Worm (Caenorhabditis elegans) whole organism, L4 larva: ENCODE measurements around the gene col-101.

Source experiments
- F26F4.8 ChIP-seq: fragments of 200-800 bp; sonication (Bioruptor generic); conservative IDR thresholded peaks from 2 replicates; pipeline ENCODE4 v1.3.6; 2022; ENCODE audit warnings: missing genetic modification characterization, missing compliant biosample characterization
- F37D6.2 ChIP-seq: sonication (generic microtip); optimal IDR thresholded peaks from 2 replicates; lab custom pipeline; 2016; ENCODE audit warnings: mild to moderate bottlenecking, missing genetic modification characterization, missing compliant biosample characterization
- R02D3.7 ChIP-seq: fragments of 150-350 bp; sonication (generic microtip); optimal IDR thresholded peaks from 3 replicates; lab custom pipeline; 2014; ENCODE audit warnings: missing biosample characterization, missing genetic modification characterization
- ZK546.5 ChIP-seq, 2 experiments: sonication (generic microtip); optimal IDR thresholded peaks; 2 replicates each; lab custom pipeline; 2017; ENCODE audit warnings: missing biosample characterization in 2 of 2, missing genetic modification characterization in 2 of 2
- aha-1 ChIP-seq: fragments of 150-350 bp; peaks from one replicate; lab custom pipeline; 2014; ENCODE audit warnings: missing biosample characterization, missing genetic modification characterization
- aly-2 ChIP-seq: sonication (generic microtip); optimal IDR thresholded peaks from 2 replicates; lab custom pipeline; 2018; ENCODE audit warnings: missing biosample characterization, missing genetic modification characterization
- ama-1 ChIP-seq: fragments of 150-350 bp; optimal IDR thresholded peaks from 2 replicates; lab custom pipeline; 2014; ENCODE audit warnings: inconsistent platforms, mixed read lengths
- attf-4 ChIP-seq: sonication (generic microtip); optimal IDR thresholded peaks from 3 replicates; lab custom pipeline; 2017; ENCODE audit warnings: missing biosample characterization, missing genetic modification characterization
- ces-1 ChIP-seq: fragments of 150-350 bp; sonication (generic microtip); optimal IDR thresholded peaks from 4 replicates; lab custom pipeline; 2014; ENCODE audit warnings: missing biosample characterization, missing genetic modification reagents, missing genetic modification characterization
- daf-16 ChIP-seq, 3 experiments: sonication (generic microtip); optimal IDR thresholded peaks; 2 replicates each; lab custom pipeline; 2016 to 2017; ENCODE audit warnings: missing genetic modification characterization in 3 of 3, missing genetic modification reagents in 3 of 3, mild to moderate bottlenecking in 2 of 3, missing compliant biosample characterization in 2 of 3, missing biosample characterization in 1 of 3, moderate library complexity in 1 of 3
- daf-19 ChIP-seq: fragments of 200-800 bp; sonication (Bioruptor generic); conservative IDR thresholded peaks from 2 replicates; pipeline ENCODE4 v1.3.6; 2022; ENCODE audit warnings: missing genetic modification characterization, missing compliant biosample characterization
- daf-8 ChIP-seq: fragments of 200-800 bp; sonication (Bioruptor generic); IDR thresholded peaks from 2 replicates; pipeline ENCODE4 v1.3.6; 2022; ENCODE audit warnings: missing genetic modification characterization, missing compliant biosample characterization
- dmd-8 ChIP-seq: fragments of 200-800 bp; sonication (Bioruptor generic); IDR thresholded peaks from 2 replicates; pipeline ENCODE4 v1.3.6; 2022; ENCODE audit warnings: missing genetic modification characterization, missing compliant biosample characterization
- dve-1 ChIP-seq: sonication (generic microtip); optimal IDR thresholded peaks from 2 replicates; lab custom pipeline; 2017; ENCODE audit warnings: antibody characterized with exemption, mild to moderate bottlenecking, missing genetic modification characterization, missing compliant biosample characterization; ENCODE audit not compliant: insufficient read depth
- egl-27 ChIP-seq: sonication (generic microtip); optimal IDR thresholded peaks from 3 replicates; lab custom pipeline; 2017; ENCODE audit warnings: missing biosample characterization, missing genetic modification reagents, missing genetic modification characterization
- fos-1 ChIP-seq: fragments of 150-350 bp; optimal IDR thresholded peaks from 2 replicates; lab custom pipeline; 2014; ENCODE audit warnings: missing biosample characterization, missing genetic modification characterization
- gei-8 ChIP-seq: fragments of 200-800 bp; sonication (Bioruptor generic); optimal IDR thresholded peaks from 2 replicates; lab custom pipeline; 2018; ENCODE audit warnings: mild to moderate bottlenecking, missing genetic modification characterization, missing compliant biosample characterization
- hlh-30 ChIP-seq: sonication (generic microtip); optimal IDR thresholded peaks from 2 replicates; lab custom pipeline; 2017; ENCODE audit warnings: antibody characterized with exemption, mild to moderate bottlenecking, missing genetic modification characterization, missing compliant biosample characterization; ENCODE audit not compliant: insufficient read depth
- lin-13 ChIP-seq: fragments of 150-350 bp; optimal IDR thresholded peaks from 2 replicates; lab custom pipeline; 2014; ENCODE audit warnings: missing biosample characterization, missing genetic modification reagents, missing genetic modification characterization
- lin-29 ChIP-seq: fragments of 200-800 bp; sonication (Bioruptor generic); IDR thresholded peaks from 2 replicates; pipeline ENCODE4 v1.3.6; 2022; ENCODE audit warnings: missing genetic modification reagents, missing genetic modification characterization, missing compliant biosample characterization
- lin-39 ChIP-seq: fragments of 150-350 bp; optimal IDR thresholded peaks from 2 replicates; lab custom pipeline; 2014; ENCODE audit warnings: missing biosample characterization, missing genetic modification reagents, missing genetic modification characterization
- lir-3 ChIP-seq: sonication (generic microtip); optimal IDR thresholded peaks from 2 replicates; lab custom pipeline; 2016; ENCODE audit warnings: mild to moderate bottlenecking, missing genetic modification characterization, missing compliant biosample characterization
- madf-5 ChIP-seq, 2 experiments: fragments of 200-800 bp; sonication (Bioruptor generic); IDR thresholded peaks; 2 replicates each; pipeline ENCODE4 v1.3.6; 2022; ENCODE audit warnings: missing compliant biosample characterization in 2 of 2, missing genetic modification characterization in 2 of 2
- mdl-1 ChIP-seq, 2 experiments: fragments of 150-350 bp in 1 of 2; sonication (generic microtip) in 1 of 2; optimal IDR thresholded peaks; 2 replicates each; lab custom pipeline; 2014 to 2017; ENCODE audit warnings: missing biosample characterization in 2 of 2, missing genetic modification characterization in 2 of 2
- mes-2 ChIP-seq: sonication (generic microtip); optimal IDR thresholded peaks from 2 replicates; lab custom pipeline; 2016; ENCODE audit warnings: missing genotype, mild to moderate bottlenecking, missing genetic modification characterization, missing compliant biosample characterization; ENCODE audit not compliant: poor library complexity, severe bottlenecking
- mxl-3 ChIP-seq: fragments of 200-800 bp; sonication (Bioruptor generic); optimal IDR thresholded peaks from 2 replicates; lab custom pipeline; 2018; ENCODE audit warnings: mild to moderate bottlenecking, missing genetic modification characterization, missing compliant biosample characterization
- nhr-10 ChIP-seq: fragments of 150-350 bp; optimal IDR thresholded peaks from 2 replicates; lab custom pipeline; 2014; ENCODE audit warnings: missing biosample characterization, missing genetic modification characterization
- nhr-25 ChIP-seq: sonication (generic microtip); optimal IDR thresholded peaks from 2 replicates; lab custom pipeline; 2017; ENCODE audit warnings: missing genetic modification characterization, mild to moderate bottlenecking, missing compliant biosample characterization, antibody characterized with exemption, moderate library complexity, borderline replicate concordance; ENCODE audit not compliant: insufficient read depth
- nhr-42 ChIP-seq: fragments of 200-800 bp; sonication (Bioruptor generic); IDR thresholded peaks from 2 replicates; pipeline ENCODE4 v1.3.6; 2022; ENCODE audit warnings: missing genetic modification characterization, missing compliant biosample characterization
- nhr-77 ChIP-seq: fragments of 150-350 bp; optimal IDR thresholded peaks from 2 replicates; lab custom pipeline; 2014; ENCODE audit warnings: missing biosample characterization, missing genetic modification characterization
- pha-4 ChIP-seq, 2 experiments: fragments of 150-350 bp in 1 of 2; fragments of 200-800 bp in 1 of 2; sonication (Bioruptor generic) in 1 of 2; IDR thresholded peaks in 1 of 2; optimal IDR thresholded peaks in 1 of 2; 2 replicates each; pipeline versions ENCODE4 v1.3.6 to Lab custom; 2014 to 2022; ENCODE audit warnings: missing genetic modification characterization in 2 of 2, missing genetic modification reagents in 2 of 2, missing biosample characterization in 1 of 2, missing compliant biosample characterization in 1 of 2
- saeg-2 ChIP-seq: fragments of 200-800 bp; sonication (Bioruptor generic); IDR thresholded peaks from 2 replicates; pipeline ENCODE4 v1.3.6; 2022; ENCODE audit warnings: missing genetic modification reagents, missing genetic modification characterization, missing compliant biosample characterization
- snpc-1.2 ChIP-seq: fragments of 200-800 bp; sonication (Bioruptor generic); IDR thresholded peaks from 2 replicates; pipeline ENCODE4 v1.3.6; 2022; ENCODE audit warnings: missing genetic modification reagents, missing genetic modification characterization, missing compliant biosample characterization
- tra-1 ChIP-seq: fragments of 200-800 bp; sonication (Bioruptor generic); IDR thresholded peaks from 2 replicates; pipeline ENCODE4 v1.3.6; 2022; ENCODE audit warnings: missing genetic modification reagents, missing genetic modification characterization, missing compliant biosample characterization
- unc-62 ChIP-seq, 3 experiments: fragments of 150-350 bp in 1 of 3; sonication (generic microtip); optimal IDR thresholded peaks in 2 of 3; peaks in 1 of 3; 1 replicate in 1 of 3; 2 replicates in 2 of 3; lab custom pipeline; 2014 to 2017; ENCODE audit warnings: missing biosample characterization in 3 of 3, missing genetic modification characterization in 3 of 3, missing genetic modification reagents in 3 of 3, missing genotype in 1 of 3
- zfp-2 ChIP-seq: sonication (generic microtip); optimal IDR thresholded peaks from 2 replicates; lab custom pipeline; 2016; ENCODE audit warnings: mild to moderate bottlenecking, missing genetic modification characterization, missing compliant biosample characterization
- zfp-3 ChIP-seq: fragments of 200-800 bp; sonication (Bioruptor generic); conservative IDR thresholded peaks from 2 replicates; pipeline ENCODE4 v1.3.6; 2022; ENCODE audit warnings: missing genetic modification reagents, missing genetic modification characterization, missing compliant biosample characterization

Gene col-101

ce11 chrIV:291851-292367 lies 34.9 kb downstream of the col-101 start (continued):
- no peak for TF ChIP-seq F37D6.2 (tag; lab: Kevin White, UChicago)
- no peak for TF ChIP-seq ces-1 (GFP tag; lab: Kevin White, UChicago)
- TF ChIP-seq ama-1 (lab: Kevin White, UChicago): no peak
- peak; percentile 56 for TF ChIP-seq aha-1
- no peak for TF ChIP-seq nhr-10 (tag; lab: Kevin White, UChicago)
- no peak for TF ChIP-seq F26F4.8 (GFP tag; lab: Robert Waterston, UW)
- TF ChIP-seq madf-5 (GFP tag; IDR thresholded peaks at IDR 0.05; lab: Robert Waterston, UW): no peak
- TF ChIP-seq unc-62 (GFP tag; optimal IDR thresholded peaks at IDR 0.05 in 1 of 2; lab: Kevin White, UChicago): peak; percentile 7 to 46
- no peak for TF ChIP-seq unc-62 (tag; optimal IDR thresholded peaks at IDR 0.05; lab: Kevin White, UChicago)
- 0 out of 2 replicates have a peak, but pooled peaks have one; percentile 37 for TF ChIP-seq nhr-42 (GFP tag; lab: Robert Waterston, UW)
- peak; percentile 36 for TF ChIP-seq mes-2 (tag; lab: Kevin White, UChicago)

- TF ChIP-seq aly-2 (tag; lab: Kevin White, UChicago) (no peak), lin-39 (tag; lab: Kevin White, UChicago) (no peak), lin-29 (no peak)
- TF ChIP-seq, all 104 proteins: peak for 0
Observed at ce11 chrIV:291356-291755, 35.5 kb downstream of the col-101 start, which contains the start of gene T21D12.7. Gene T21D12.7, minus strand, starts transcription at chrIV:291456.

ce11 chrIV:290387-290786 lies 36.4 kb downstream of the col-101 start:
- TF ChIP-seq daf-16 (GFP tag; optimal IDR thresholded peaks at IDR 0.05; lab: Kevin White, UChicago) (no peak), daf-16 (tag; optimal IDR thresholded peaks at IDR 0.05; lab: Kevin White, UChicago) (no peak), unc-62 (GFP tag; optimal IDR thresholded peaks at IDR 0.05 in 1 of 2; lab: Kevin White, UChicago) (peak in 1 of 2 experiments; percentile 89), unc-62 (tag; optimal IDR thresholded peaks at IDR 0.05; lab: Kevin White, UChicago) (no peak)

- TF ChIP-seq unc-62 (GFP tag; optimal IDR thresholded peaks at IDR 0.05 in 1 of 2; lab: Kevin White, UChicago) (peak in 1 of 2 experiments; percentile 89), unc-62 (tag; optimal IDR thresholded peaks at IDR 0.05; lab: Kevin White, UChicago) (no peak), hlh-30 (peak; percentile 22), tra-1 (GFP tag; lab: Robert Waterston, UW) (no peak)
- TF ChIP-seq, all 104 proteins: peak for 2
Observed at ce11 chrIV:288027-288426, 38.8 kb downstream of the col-101 start, which contains the start of gene T21D12.14. Gene T21D12.14, minus strand, starts transcription at chrIV:288127.

- TF ChIP-seq fos-1: no peak
- TF ChIP-seq snpc-1.2 (GFP tag; lab: Robert Waterston, UW): no peak
- no peak for TF ChIP-seq zfp-2 (tag; lab: Kevin White, UChicago)
- TF ChIP-seq nhr-25 (tag; lab: Kevin White, UChicago): no peak
- no peak for TF ChIP-seq attf-4 (tag; lab: Kevin White, UChicago)
- no peak for TF ChIP-seq daf-19 (GFP tag; lab: Robert Waterston, UW)
- TF ChIP-seq daf-8 (GFP tag; lab: Robert Waterston, UW): no peak
- no peak for TF ChIP-seq ama-1 (lab: Kevin White, UChicago)
- no peak for TF ChIP-seq dmd-8 (GFP tag; lab: Robert Waterston, UW)
Observed at ce11 chrIV:283347-283746, 43.5 kb downstream of the col-101 start, which contains the start of gene best-19. Gene best-19, plus strand, starts transcription at chrIV:283647.

- TF ChIP-seq egl-27 (tag; lab: Kevin White, UChicago) (no peak), ZK546.5 (tag; optimal IDR thresholded peaks at IDR 0.05; lab: Kevin White, UChicago) (no peak), gei-8 (GFP tag; lab: Kevin White, UChicago) (no peak), mdl-1 (tag; optimal IDR thresholded peaks at IDR 0.05; lab: Kevin White, UChicago) (no peak), saeg-2 (GFP tag; lab: Robert Waterston, UW) (no peak), pha-4 (GFP tag; IDR thresholded peaks at IDR 0.05; lab: Robert Waterston, UW) (no peak), pha-4 (tag; optimal IDR thresholded peaks at IDR 0.05; lab: Kevin White, UChicago) (no peak), lin-39 (tag; lab: Kevin White, UChicago) (no peak), daf-16 (GFP tag; optimal IDR thresholded peaks at IDR 0.05; lab: Kevin White, UChicago) (no peak), daf-16 (tag; optimal IDR thresholded peaks at IDR 0.05; lab: Kevin White, UChicago) (peak; percentile 67), mxl-3 (no peak), nhr-77 (tag; lab: Kevin White, UChicago) (no peak), R02D3.7 (tag; lab: Kevin White, UChicago) (no peak), lin-13 (GFP tag; lab: Kevin White, UChicago) (no peak), dve-1 (tag; lab: Kevin White, UChicago) (peak; percentile 62), aha-1 (peak; percentile 93), F26F4.8 (GFP tag; lab: Robert Waterston, UW) (no peak), ces-1 (GFP tag; lab: Kevin White, UChicago) (no peak), lir-3 (tag; lab: Kevin White, UChicago) (no peak), zfp-3 (GFP tag; lab: Robert Waterston, UW) (no peak)
Observed at ce11 chrIV:282008-282407, 44.8 kb downstream of the col-101 start.
